Worm (Caenorhabditis elegans) whole organism, young adult: ENCODE results near the gene kars-1.

Experiments used
- F23B12.7 ChIP-seq: sonication (generic microtip); optimal IDR thresholded peaks from 2 replicates; lab custom pipeline; 2017; ENCODE audit warnings: missing genetic modification characterization, mild to moderate bottlenecking, missing compliant biosample characterization, antibody characterized with exemption, moderate library complexity; ENCODE audit not compliant: insufficient read depth
- ama-1 ChIP-seq, 3 experiments: fragments of 150-350 bp in 1 of 3; sonication (generic microtip) in 2 of 3; optimal IDR thresholded peaks; 2 replicates each; lab custom pipeline; 2014 to 2018; ENCODE audit warnings: missing biosample characterization in 2 of 3, missing genetic modification characterization in 2 of 3, missing genetic modification reagents in 2 of 3
- ets-4 ChIP-seq: fragments of 200-800 bp; sonication (Bioruptor generic); optimal IDR thresholded peaks from 2 replicates; lab custom pipeline; 2018; ENCODE audit warnings: mild to moderate bottlenecking, missing genetic modification characterization, missing compliant biosample characterization
- hmg-1.2 ChIP-seq: fragments of 200-800 bp; sonication (Bioruptor generic); IDR thresholded peaks from 2 replicates; pipeline ENCODE4 v1.3.6; 2022; ENCODE audit warnings: missing genetic modification reagents, missing genetic modification characterization, missing compliant biosample characterization
- tlf-1 ChIP-seq: fragments of 200-800 bp; sonication (Bioruptor generic); optimal IDR thresholded peaks from 2 replicates; lab custom pipeline; 2018; ENCODE audit warnings: mild to moderate bottlenecking, missing genetic modification characterization, missing compliant biosample characterization
- xnd-1 ChIP-seq: sonication (generic microtip); optimal IDR thresholded peaks from 2 replicates; lab custom pipeline; 2016; ENCODE audit warnings: missing genotype, missing genetic modification reagents, missing genetic modification characterization, missing compliant biosample characterization
- zfh-2 ChIP-seq: fragments of 200-800 bp; sonication (Bioruptor generic); conservative IDR thresholded peaks from 2 replicates; pipeline ENCODE4 v1.3.6; 2022; ENCODE audit warnings: missing genetic modification reagents, missing genetic modification characterization, missing compliant biosample characterization
- ztf-18 ChIP-seq: sonication (generic microtip); optimal IDR thresholded peaks from 2 replicates; lab custom pipeline; 2016; ENCODE audit warnings: missing genotype, mild to moderate bottlenecking, missing genetic modification characterization, missing compliant biosample characterization
- ztf-25 ChIP-seq: fragments of 200-800 bp; sonication (Bioruptor generic); IDR thresholded peaks from 2 replicates; pipeline ENCODE4 v1.3.6; 2022; ENCODE audit warnings: missing genetic modification reagents, missing genetic modification characterization, missing compliant biosample characterization

DNA sequence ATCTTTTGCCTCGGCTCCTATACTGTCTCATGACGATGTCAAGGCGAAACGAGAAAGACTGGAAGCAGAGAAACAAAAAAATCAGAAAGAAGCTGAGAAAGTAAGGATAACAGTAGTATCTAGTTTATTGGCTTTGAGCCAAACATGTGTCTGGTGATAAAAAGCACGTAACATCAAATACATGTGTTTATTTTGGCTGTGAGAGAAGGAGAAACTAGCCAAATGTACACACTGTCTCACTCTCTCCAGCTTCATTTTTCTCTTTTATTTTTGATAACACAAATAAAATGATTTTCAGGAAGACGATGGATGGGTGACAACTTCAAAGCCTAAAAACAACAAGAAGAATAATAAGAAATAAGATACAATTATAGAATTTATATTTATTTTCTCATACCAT lies 42.7 kb downstream of the kars-1 start:
- TF ChIP-seq F23B12.7 (tag; lab: Kevin White, UChicago) (no peak), ama-1 (optimal IDR thresholded peaks at IDR 0.05; lab: Kevin White, UChicago) (no peak), ama-1 (GFP tag; optimal IDR thresholded peaks at IDR 0.05; lab: Kevin White, UChicago) (no peak), xnd-1 (tag; lab: Kevin White, UChicago) (no peak), tlf-1 (GFP tag; lab: Kevin White, UChicago) (no peak), zfh-2 (GFP tag; lab: Robert Waterston, UW) (no peak), ztf-25 (GFP tag; lab: Robert Waterston, UW) (no peak), ets-4 (GFP tag; lab: Kevin White, UChicago) (no peak), ztf-18 (tag; lab: Kevin White, UChicago) (no peak), hmg-1.2 (GFP tag; lab: Robert Waterston, UW) (no peak)
